Worm (Caenorhabditis elegans) whole organism, L4/young adult: ENCODE measurements around the gene srlf-21.
"Not testable (repeated sequence)": the region's sequence is repeated elsewhere in the genome, so short reads cannot be mapped to it uniquely, and the experiment has no call there.

Source experiments
- W03F9.2 ChIP-seq: fragments of 150-350 bp; optimal IDR thresholded peaks from 2 replicates; lab custom pipeline; 2014; ENCODE audit warnings: missing biosample characterization, missing genetic modification characterization
- dao-5 ChIP-seq: sonication (generic microtip); optimal IDR thresholded peaks from 2 replicates; lab custom pipeline; 2016; ENCODE audit warnings: missing genotype, missing genetic modification characterization, moderate library complexity, missing compliant biosample characterization
- him-1 ChIP-seq: sonication (generic microtip); optimal IDR thresholded peaks from 2 replicates; lab custom pipeline; 2016; ENCODE audit warnings: missing genotype, missing genetic modification reagents, missing genetic modification characterization, missing compliant biosample characterization

srlf-21 gene

ce11 chrV:879171-879570 lies 11.2 kb downstream of the srlf-21 start, which contains the start of gene srg-53:
srg-53 (plus strand) TSS chrV:879471.
- TF ChIP-seq W03F9.2 (no peak), him-1 (tag; lab: Kevin White, UChicago) (no peak), dao-5 (tag; lab: Kevin White, UChicago) (no peak)

ce11 chrV:878567-878966 lies 11.8 kb downstream of the srlf-21 start, which contains the start of gene T02B11.8:
T02B11.8 (minus strand) TSS chrV:878667.
- TF ChIP-seq dao-5 (tag; lab: Kevin White, UChicago), result no peak
- TF ChIP-seq W03F9.2, result no peak
- TF ChIP-seq him-1 (tag; lab: Kevin White, UChicago), result no peak

- TF ChIP-seq him-1 (tag; lab: Kevin White, UChicago) (no peak), W03F9.2 (no peak), dao-5 (tag; lab: Kevin White, UChicago) (no peak)
Observed at ce11 chrV:875945-876344, 14.4 kb downstream of the srlf-21 start, which contains the start of gene T02B11.9. T02B11.9 (plus strand) TSS chrV:876245.

ce11 chrV:871029-871428 lies 19.3 kb downstream of the srlf-21 start, which contains the start of gene T02B11.4:
T02B11.4 (minus strand) TSS chrV:871129.
- TF ChIP-seq him-1 (tag; lab: Kevin White, UChicago) (no peak), W03F9.2 (no peak), dao-5 (tag; lab: Kevin White, UChicago) (no peak)

- TF ChIP-seq W03F9.2, result no peak
- TF ChIP-seq dao-5 (tag; lab: Kevin White, UChicago), result no peak
- no peak for TF ChIP-seq him-1 (tag; lab: Kevin White, UChicago)
Observed at ce11 chrV:866729-867128, 23.6 kb downstream of the srlf-21 start, which contains the start of gene T02B11.3. T02B11.3 (minus strand) TSS chrV:866829.

- no peak for TF ChIP-seq dao-5 (tag; lab: Kevin White, UChicago)
- no peak for TF ChIP-seq W03F9.2
- TF ChIP-seq him-1 (tag; lab: Kevin White, UChicago), result no peak
Observed at ce11 chrV:858841-859456, 31.4 kb downstream of the srlf-21 start.

- TF ChIP-seq him-1 (tag; lab: Kevin White, UChicago), result no peak
- TF ChIP-seq dao-5 (tag; lab: Kevin White, UChicago), result no peak
- no peak for TF ChIP-seq W03F9.2
Observed at ce11 chrV:856549-856948, 33.8 kb downstream of the srlf-21 start, which contains the start of gene K09C6.2. K09C6.2 (plus strand) TSS chrV:856849.

ce11 chrV:854966-855365 lies 35.4 kb downstream of the srlf-21 start, which contains the start of gene K09C6.9:
K09C6.9 (minus strand) TSS chrV:855066.
- no peak for TF ChIP-seq W03F9.2
- TF ChIP-seq dao-5 (tag; lab: Kevin White, UChicago), result no peak

- TF ChIP-seq him-1 (tag; lab: Kevin White, UChicago), result no peak
- no peak for TF ChIP-seq dao-5 (tag; lab: Kevin White, UChicago)
- TF ChIP-seq W03F9.2, result no peak
Observed at ce11 chrV:852184-852583, 38.1 kb downstream of the srlf-21 start, which contains the start of gene K09C6.3. K09C6.3 (plus strand) TSS chrV:852484.

ce11 chrV:849512-849911 lies 40.8 kb downstream of the srlf-21 start, which contains the start of gene srbc-12:
srbc-12 (plus strand) TSS chrV:849812.
- no peak for TF ChIP-seq W03F9.2
- TF ChIP-seq him-1 (tag; lab: Kevin White, UChicago), result no peak
- TF ChIP-seq dao-5 (tag; lab: Kevin White, UChicago), result no peak

ce11 chrV:849042-849441 lies 41.3 kb downstream of the srlf-21 start:
- TF ChIP-seq him-1 (tag; lab: Kevin White, UChicago) (no peak), W03F9.2 (no peak), dao-5 (tag; lab: Kevin White, UChicago) (no peak)

ce11 chrV:847521-847920 lies 42.8 kb downstream of the srlf-21 start, which contains the start of gene srbc-13:
srbc-13 (plus strand) TSS chrV:847821.
- no peak for TF ChIP-seq dao-5 (tag; lab: Kevin White, UChicago)
- no peak for TF ChIP-seq W03F9.2
- TF ChIP-seq him-1 (tag; lab: Kevin White, UChicago), result no peak

- not testable (repeated sequence) for TF ChIP-seq him-1 (tag; lab: Kevin White, UChicago); W03F9.2; dao-5 (tag; lab: Kevin White, UChicago)
Observed at ce11 chrV:843118-843517, 47.2 kb downstream of the srlf-21 start, which contains the start of gene K09C6.8. K09C6.8 (minus strand) TSS chrV:843218.

- TF ChIP-seq him-1 (tag; lab: Kevin White, UChicago), result no peak
- no peak for TF ChIP-seq dao-5 (tag; lab: Kevin White, UChicago)
- TF ChIP-seq W03F9.2, result no peak
Observed at ce11 chrV:842611-843010, 47.7 kb downstream of the srlf-21 start.
